Worm (Caenorhabditis elegans): Measurements from ENCODE around the gene ZK154.5.

The ZK154.5 gene

ce11 chrX:7791802-7792201 is 4.1 kb upstream of the ZK154.5 start (continued):
- no peak for TF ChIP-seq egl-43 (GFP tag; IDR thresholded peaks at IDR 0.05)
- TF ChIP-seq hlh-30 (tag; optimal IDR thresholded peaks at IDR 0.05; ENCODE audit: insufficient read depth) = peak; percentile 38
- TF ChIP-seq mxl-2 (GFP tag; conservative IDR thresholded peaks at IDR 0.05) = no peak
- TF ChIP-seq lin-15B (tag; optimal IDR thresholded peaks at IDR 0.05) = no peak
- no peak for TF ChIP-seq dmd-9 (GFP tag; IDR thresholded peaks at IDR 0.05)
- TF ChIP-seq ceh-32 (tag; optimal IDR thresholded peaks at IDR 0.05; ENCODE audit: poor library complexity) = no peak
- no peak for TF ChIP-seq fos-1 (tag; optimal IDR thresholded peaks at IDR 0.05)
- TF ChIP-seq hlh-11 (tag; optimal IDR thresholded peaks at IDR 0.05) = peak; percentile 33
- peak; percentile 52 for TF ChIP-seq mep-1 (tag; optimal IDR thresholded peaks at IDR 0.05)
- no peak for TF ChIP-seq cey-2 (tag; optimal IDR thresholded peaks at IDR 0.05; ENCODE audit: borderline replicate concordance, insufficient read depth)
- no peak for TF ChIP-seq ZK337.2 (GFP tag; IDR thresholded peaks at IDR 0.05)
- no peak for TF ChIP-seq F49E8.2 (tag; optimal IDR thresholded peaks at IDR 0.05; ENCODE audit: borderline replicate concordance)
- no peak for TF ChIP-seq dmd-6 (GFP tag; IDR thresholded peaks at IDR 0.05)
- no peak for TF ChIP-seq Y105C5A.15 (GFP tag; IDR thresholded peaks at IDR 0.05)
- no peak for TF ChIP-seq set-16 (GFP tag; IDR thresholded peaks at IDR 0.05)
- TF ChIP-seq hmg-1.1 (GFP tag; IDR thresholded peaks at IDR 0.05) = peak; percentile 41; the same call in 1 of the 2 replicates
- no peak for TF ChIP-seq zip-11 (GFP tag; IDR thresholded peaks at IDR 0.05)
- no peak for TF ChIP-seq dve-1 (tag; optimal IDR thresholded peaks at IDR 0.05; ENCODE audit: insufficient read depth)

ce11 chrX:7782389-7782788 is 5.3 kb downstream of the ZK154.5 start, which contains the start of gene ZK154.4:
ZK154.4 (minus strand) TSS chrX:7782415.
- peak; percentile 58 for TF ChIP-seq dve-1 (tag; optimal IDR thresholded peaks at IDR 0.05; ENCODE audit: insufficient read depth)
- peak; percentile 50 for TF ChIP-seq rbr-2 (tag; optimal IDR thresholded peaks at IDR 0.05)
- no peak for TF ChIP-seq Y105C5A.15 (GFP tag; IDR thresholded peaks at IDR 0.05)
- TF ChIP-seq arid-1 (GFP tag; conservative IDR thresholded peaks at IDR 0.05) = no peak
- TF ChIP-seq unc-39 (tag; optimal IDR thresholded peaks at IDR 0.05) = no peak
- peak; percentile 82 for TF ChIP-seq hlh-30 (tag; optimal IDR thresholded peaks at IDR 0.05; ENCODE audit: insufficient read depth)
- peak; percentile 55 for TF ChIP-seq hmg-1.1 (GFP tag; IDR thresholded peaks at IDR 0.05)
- TF ChIP-seq hlh-11 (tag; optimal IDR thresholded peaks at IDR 0.05) = peak; percentile 44
- TF ChIP-seq pha-4 (GFP tag; IDR thresholded peaks at IDR 0.05) = no peak
- peak; percentile 87 for TF ChIP-seq pha-4 (tag; optimal IDR thresholded peaks at IDR 0.05)
- TF ChIP-seq unc-62 (GFP tag; optimal IDR thresholded peaks at IDR 0.05 in 1 of 2) = peak in 1 of 2 experiments; percentile 94
- TF ChIP-seq unc-62 (tag; optimal IDR thresholded peaks at IDR 0.05) = no peak
- TF ChIP-seq F26F4.8 (GFP tag; conservative IDR thresholded peaks at IDR 0.05) = no peak
- TF ChIP-seq jun-1 (tag; optimal IDR thresholded peaks at IDR 0.05) = peak; percentile 34
- no peak for TF ChIP-seq nhr-76 (tag; optimal IDR thresholded peaks at IDR 0.05)
- TF ChIP-seq lsy-2 (tag; optimal IDR thresholded peaks at IDR 0.05) = peak in 1 of 2 experiments; percentile 63
- TF ChIP-seq hif-1 (tag; optimal IDR thresholded peaks at IDR 0.05) = no peak
- TF ChIP-seq nhr-111 (GFP tag; optimal IDR thresholded peaks at IDR 0.05) = no peak
- TF ChIP-seq cey-2 (tag; optimal IDR thresholded peaks at IDR 0.05; ENCODE audit: borderline replicate concordance, insufficient read depth) = no peak
- TF ChIP-seq dmd-6 (GFP tag; IDR thresholded peaks at IDR 0.05) = 0 out of 2 replicates have a peak, but pooled peaks have one; percentile 20
- no peak for TF ChIP-seq aha-1 (tag)
- no peak for TF ChIP-seq ZK546.5 (tag; optimal IDR thresholded peaks at IDR 0.05)
- peak; percentile 60 for TF ChIP-seq mep-1 (tag; optimal IDR thresholded peaks at IDR 0.05)
- no peak for TF ChIP-seq ces-1 (GFP tag; optimal IDR thresholded peaks at IDR 0.05)
- TF ChIP-seq mes-2 (tag; optimal IDR thresholded peaks at IDR 0.05; ENCODE audit: poor library complexity, severe bottlenecking) = peak; percentile 64
- no peak for TF ChIP-seq ZK337.2 (GFP tag; IDR thresholded peaks at IDR 0.05)
- peak; percentile 60 for TF ChIP-seq nhr-6 (tag; optimal IDR thresholded peaks at IDR 0.05)
- TF ChIP-seq ama-1 (optimal IDR thresholded peaks at IDR 0.05) = no peak
- TF ChIP-seq lin-29 (GFP tag; IDR thresholded peaks at IDR 0.05) = no peak
- TF ChIP-seq egl-43 (GFP tag; IDR thresholded peaks at IDR 0.05) = peak; percentile 33; the same call in 1 of the 2 replicates
- no peak for TF ChIP-seq saeg-2 (GFP tag; IDR thresholded peaks at IDR 0.05)
- no peak for TF ChIP-seq aly-2 (tag; optimal IDR thresholded peaks at IDR 0.05)
- TF ChIP-seq pqm-1 (tag; optimal IDR thresholded peaks at IDR 0.05) = no peak
- TF ChIP-seq D1046.2 (GFP tag; IDR thresholded peaks at IDR 0.05) = no peak
- TF ChIP-seq T20F7.1 (GFP tag; optimal IDR thresholded peaks at IDR 0.05) = no peak
- TF ChIP-seq egl-27 (tag; optimal IDR thresholded peaks at IDR 0.05) = no peak
- TF ChIP-seq lim-7 (GFP tag; IDR thresholded peaks at IDR 0.05) = no peak
- TF ChIP-seq fkh-10 (GFP tag; optimal IDR thresholded peaks at IDR 0.05) = no peak
- no peak for TF ChIP-seq tra-1 (GFP tag; IDR thresholded peaks at IDR 0.05)
- TF ChIP-seq daf-16 (GFP tag; optimal IDR thresholded peaks at IDR 0.05) = no peak
- TF ChIP-seq daf-16 (tag; optimal IDR thresholded peaks at IDR 0.05) = peak; percentile 23

Data from whole organism, L4 larva.